Worm (Caenorhabditis elegans) whole organism, L4/young adult: ENCODE results near the gene Y55B1AR.4.

ENCODE experiments used
- dao-5 ChIP-seq: sonication (generic microtip); optimal IDR thresholded peaks from 2 replicates; lab custom pipeline; 2016; ENCODE audit warnings: missing genotype, missing genetic modification characterization, moderate library complexity, missing compliant biosample characterization
- him-1 ChIP-seq: sonication (generic microtip); optimal IDR thresholded peaks from 2 replicates; lab custom pipeline; 2016; ENCODE audit warnings: missing genotype, missing genetic modification reagents, missing genetic modification characterization, missing compliant biosample characterization

DNA sequence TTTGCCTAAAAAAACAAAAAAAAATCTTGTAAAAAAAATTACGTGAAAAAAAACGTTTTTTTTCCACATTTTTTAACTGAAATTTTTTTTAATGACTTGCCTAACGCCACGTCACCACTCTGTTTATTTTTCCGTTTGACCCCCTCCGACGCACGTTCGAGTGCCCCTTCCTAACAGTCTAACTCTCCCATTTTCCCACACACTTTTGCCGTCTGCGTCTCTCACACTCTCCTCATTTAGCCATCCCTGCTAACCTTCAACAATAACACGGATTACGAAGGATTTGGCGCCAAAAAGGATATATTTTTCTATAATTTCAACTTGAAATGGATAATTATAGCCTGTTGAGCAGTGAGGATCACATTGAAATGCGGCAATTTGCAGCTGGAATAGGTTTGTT is 41.9 kb upstream of the Y55B1AR.4 start:
- no peak for TF ChIP-seq him-1 (tag; lab: Kevin White, UChicago)
- no peak for TF ChIP-seq dao-5 (tag; lab: Kevin White, UChicago)
